Worm (Caenorhabditis elegans) whole organism, L1 larva: ENCODE measurements around the gene algn-12.

Experiments
- ceh-90 ChIP-seq: sonication (generic microtip); optimal IDR thresholded peaks from 2 replicates; lab custom pipeline; 2016; ENCODE audit warnings: missing genetic modification characterization, missing compliant biosample characterization
- dpl-1 ChIP-seq, 3 experiments: fragments of 150-350 bp in 2 of 3; sonication (generic microtip) in 1 of 3; optimal IDR thresholded peaks; 2 replicates each; lab custom pipeline; 2014 to 2017; ENCODE audit warnings: missing biosample characterization in 3 of 3, missing genetic modification characterization in 3 of 3, missing genetic modification reagents in 3 of 3
- elt-3 ChIP-seq, 6 experiments: fragments of 150-350 bp in 1 of 6; sonication (generic microtip); optimal IDR thresholded peaks; 2 replicates each; lab custom pipeline; 2017 to 2018; ENCODE audit warnings: missing biosample characterization in 6 of 6, missing genetic modification characterization in 6 of 6, inconsistent platforms in 1 of 6
- ets-5 ChIP-seq: fragments of 200-800 bp; sonication (Bioruptor generic); IDR thresholded peaks from 2 replicates; pipeline ENCODE4 v1.3.6; 2022; ENCODE audit warnings: missing genetic modification characterization, missing compliant biosample characterization
- fkh-4 ChIP-seq: sonication (generic microtip); optimal IDR thresholded peaks from 2 replicates; lab custom pipeline; 2016; ENCODE audit warnings: missing compliant biosample characterization, missing genetic modification characterization, borderline replicate concordance
- lin-15B ChIP-seq: fragments of 150-350 bp; sonication (generic microtip); optimal IDR thresholded peaks from 3 replicates; lab custom pipeline; 2014; ENCODE audit warnings: missing biosample characterization, missing genetic modification characterization
- lin-35 ChIP-seq, 2 experiments: fragments of 150-350 bp; optimal IDR thresholded peaks; 2 replicates each; lab custom pipeline; 2014; ENCODE audit warnings: missing biosample characterization in 2 of 2, missing genetic modification characterization in 2 of 2, missing genetic modification reagents in 2 of 2
- lin-39 ChIP-seq: fragments of 150-350 bp; optimal IDR thresholded peaks from 2 replicates; lab custom pipeline; 2014; ENCODE audit warnings: missing biosample characterization, missing genetic modification reagents, missing genetic modification characterization
- rnt-1 ChIP-seq: sonication (generic microtip); optimal IDR thresholded peaks from 2 replicates; lab custom pipeline; 2016; ENCODE audit warnings: mild to moderate bottlenecking, missing genetic modification characterization, moderate library complexity, missing compliant biosample characterization
- sox-4 ChIP-seq: sonication (generic microtip); optimal IDR thresholded peaks from 2 replicates; lab custom pipeline; 2016; ENCODE audit warnings: missing genetic modification characterization, missing compliant biosample characterization
- sptf-1 ChIP-seq: fragments of 150-350 bp; optimal IDR thresholded peaks from 2 replicates; lab custom pipeline; 2014; ENCODE audit warnings: missing biosample characterization, missing genetic modification characterization
- swsn-7 ChIP-seq: sonication (generic microtip); optimal IDR thresholded peaks from 2 replicates; lab custom pipeline; 2016; ENCODE audit warnings: missing genetic modification characterization, missing compliant biosample characterization
- tbx-2 ChIP-seq: sonication (generic microtip); optimal IDR thresholded peaks from 2 replicates; lab custom pipeline; 2016; ENCODE audit warnings: missing genetic modification characterization, missing compliant biosample characterization
- unc-130 ChIP-seq: fragments of 150-350 bp; optimal IDR thresholded peaks from 2 replicates; lab custom pipeline; 2017; ENCODE audit warnings: missing biosample characterization, missing genetic modification characterization, inconsistent platforms
- zag-1 ChIP-seq: fragments of 150-350 bp; optimal IDR thresholded peaks from 2 replicates; lab custom pipeline; 2014; ENCODE audit warnings: missing biosample characterization, missing genetic modification characterization
- zip-4 ChIP-seq: fragments of 200-800 bp; sonication (Bioruptor generic); optimal IDR thresholded peaks from 2 replicates; lab custom pipeline; 2018; ENCODE audit warnings: mild to moderate bottlenecking, missing genetic modification characterization, moderate library complexity, missing compliant biosample characterization
- ztf-11 ChIP-seq, 2 experiments: sonication (generic microtip); optimal IDR thresholded peaks; 2 replicates each; lab custom pipeline; 2016 to 2017; ENCODE audit warnings: missing genetic modification characterization in 2 of 2, missing biosample characterization in 1 of 2, missing compliant biosample characterization in 1 of 2

algn-12 gene

ce11 chrV:8085141-8085540, 50.2 kb downstream of the algn-12 start, which contains the start of gene C09H5.7:
Gene C09H5.7, minus strand, starts transcription at chrV:8085241.
- TF ChIP-seq zip-4 (GFP tag; lab: Kevin White, UChicago) (no peak), lin-15B (no peak), swsn-7 (no peak), ets-5 (GFP tag; lab: Robert Waterston, UW) (no peak), tbx-2 (tag; lab: Kevin White, UChicago) (no peak), rnt-1 (tag; lab: Kevin White, UChicago) (no peak), lin-35 (GFP tag; optimal IDR thresholded peaks at IDR 0.05; lab: Kevin White, UChicago) (no peak), fkh-4 (no peak), elt-3 (tag; optimal IDR thresholded peaks at IDR 0.05; lab: Kevin White, UChicago) (no peak), sox-4 (no peak), zag-1 (tag; lab: Kevin White, UChicago) (no peak), lin-39 (no peak), ceh-90 (tag; lab: Kevin White, UChicago) (no peak), dpl-1 (GFP tag; optimal IDR thresholded peaks at IDR 0.05; lab: Kevin White, UChicago) (no peak), unc-130 (tag; lab: Kevin White, UChicago) (no peak), sptf-1 (no peak), ztf-11 (tag; optimal IDR thresholded peaks at IDR 0.05; lab: Kevin White, UChicago) (no peak)
- TF ChIP-seq, all 84 proteins: peak for 0
